Worm (Caenorhabditis elegans) whole organism, L4/young adult: Measurements from ENCODE around the gene M05D6.8.

ENCODE experiments used
- W03F9.2 ChIP-seq: fragments of 150-350 bp; optimal IDR thresholded peaks from 2 replicates; lab custom pipeline; 2014; ENCODE audit warnings: missing biosample characterization, missing genetic modification characterization
- dao-5 ChIP-seq: sonication (generic microtip); optimal IDR thresholded peaks from 2 replicates; lab custom pipeline; 2016; ENCODE audit warnings: missing genotype, missing genetic modification characterization, moderate library complexity, missing compliant biosample characterization
- him-1 ChIP-seq: sonication (generic microtip); optimal IDR thresholded peaks from 2 replicates; lab custom pipeline; 2016; ENCODE audit warnings: missing genotype, missing genetic modification reagents, missing genetic modification characterization, missing compliant biosample characterization

DNA sequence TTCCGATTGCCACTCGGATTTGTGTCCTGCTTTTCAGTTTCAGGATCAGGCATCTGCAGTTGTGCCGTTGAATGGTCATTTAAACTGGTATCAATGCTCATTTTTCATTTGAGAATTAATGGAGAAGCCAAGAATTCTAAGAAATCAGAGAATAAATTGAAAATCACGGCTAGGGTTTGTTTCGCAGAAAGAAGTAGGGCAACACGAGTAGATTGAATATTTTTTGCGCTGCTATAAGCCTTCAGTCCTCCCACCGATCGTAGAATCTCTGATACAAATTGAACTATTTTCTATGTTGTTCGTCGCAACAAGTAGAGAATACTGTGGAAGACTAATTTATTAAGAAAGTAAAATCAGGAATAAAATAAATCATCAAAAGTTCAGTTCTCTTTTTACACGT is 34.0 kb downstream of the M05D6.8 start, which contains the start of gene acp-3:
- TF ChIP-seq him-1 (no peak), W03F9.2 (tag; lab: Kevin White, UChicago) (no peak), dao-5 (tag; lab: Kevin White, UChicago) (no peak)
